Fruit fly (Drosophila melanogaster) whole organism, adult: Measurements from ENCODE around the gene Trissin.

Experiments used
- CG5204 ChIP-seq: fragments of 200-800 bp; sonication (Bioruptor generic); optimal IDR thresholded peaks from 2 replicates; lab custom pipeline; 2016; ENCODE audit warnings: missing biosample characterization, missing genetic modification characterization
- Clk ChIP-seq: fragments of 200-800 bp; sonication (Bioruptor generic); optimal IDR thresholded peaks from 2 replicates; lab custom pipeline; 2017; ENCODE audit warnings: missing biosample characterization, missing genetic modification characterization
- kay ChIP-seq: fragments of 200-800 bp; sonication (Bioruptor generic); peaks from one replicate; lab custom pipeline; 2016; ENCODE audit warnings: missing biosample characterization, missing genetic modification characterization, borderline replicate concordance
- ovo ChIP-seq: fragments of 200-800 bp; sonication (Bioruptor generic); optimal IDR thresholded peaks from 2 replicates; lab custom pipeline; 2016; ENCODE audit warnings: missing biosample characterization, missing genetic modification characterization

DNA sequence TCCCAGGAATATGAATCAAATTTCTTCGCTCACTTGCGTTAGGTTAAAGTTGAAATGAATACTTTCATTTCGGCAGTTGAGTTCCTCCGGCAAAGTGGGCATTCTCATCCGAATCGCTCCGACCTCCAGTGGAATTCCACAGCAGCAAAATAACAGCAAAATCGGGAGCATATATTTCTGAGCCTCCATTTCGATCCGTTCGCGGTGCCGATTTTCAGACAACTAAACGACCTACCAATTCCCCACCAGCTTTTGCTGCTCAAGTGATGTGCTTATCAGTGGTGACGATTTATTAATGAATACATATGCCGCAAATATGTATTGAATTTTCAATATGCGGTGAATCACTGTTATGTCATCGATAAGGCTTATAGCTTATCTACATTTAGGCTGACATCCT is 23.4 kb upstream of the Trissin start, which contains the start of gene CG44014:
- no peak for TF ChIP-seq Clk (GFP tag; lab: Kevin White, UChicago)
- TF ChIP-seq ovo (GFP tag; lab: Kevin White, UChicago), result no peak
- TF ChIP-seq kay (GFP tag; lab: Kevin White, UChicago), result peak; percentile 33
- no peak for TF ChIP-seq CG5204
